Fruit fly (Drosophila melanogaster) whole organism, embryonic: ENCODE results near the gene cass.

Experiments used
- ATbp ChIP-seq: fragments of 200-800 bp; sonication (Bioruptor generic); optimal IDR thresholded peaks from 2 replicates; lab custom pipeline; 2017; ENCODE audit warnings: missing biosample characterization, mild to moderate bottlenecking, missing genetic modification characterization, missing genetic modification reagents
- Asciz ChIP-seq: fragments of 200-800 bp; sonication (Bioruptor generic); optimal IDR thresholded peaks from 2 replicates; lab custom pipeline; 2017; ENCODE audit warnings: missing biosample characterization, mild to moderate bottlenecking, missing genetic modification characterization, missing genetic modification reagents
- Awh ChIP-seq: fragments of 200-800 bp; sonication (Bioruptor generic); IDR thresholded peaks from 2 replicates; pipeline ENCODE4, ENCODE4 v1.3.6; 2022; ENCODE audit warnings: missing biosample characterization, missing genetic modification characterization
- Bteb2 ChIP-seq: fragments of 200-800 bp; sonication (Bioruptor generic); optimal IDR thresholded peaks from 2 replicates; lab custom pipeline; 2016; ENCODE audit warnings: missing biosample characterization, missing genetic modification characterization
- CG11696 ChIP-seq: fragments of 200-800 bp; sonication (Bioruptor generic); IDR thresholded peaks from 2 replicates; pipeline ENCODE4 v1.3.6; 2022; ENCODE audit warnings: missing biosample characterization, missing genetic modification characterization
- CG12744 ChIP-seq: fragments of 200-800 bp; sonication (Bioruptor generic); optimal IDR thresholded peaks from 2 replicates; lab custom pipeline; 2016; ENCODE audit warnings: missing biosample characterization, missing genetic modification characterization
- CG13624 ChIP-seq: fragments of 200-800 bp; sonication (Bioruptor generic); optimal IDR thresholded peaks from 2 replicates; lab custom pipeline; 2016; ENCODE audit warnings: missing biosample characterization, missing genetic modification characterization
- CG13894 ChIP-seq: fragments of 200-800 bp; sonication (Bioruptor generic); optimal IDR thresholded peaks from 3 replicates; lab custom pipeline; 2018; ENCODE audit warnings: missing biosample characterization, mild to moderate bottlenecking, missing genetic modification characterization, moderate library complexity
- CG17359 ChIP-seq: fragments of 200-800 bp; sonication (Bioruptor generic); optimal IDR thresholded peaks from 3 replicates; lab custom pipeline; 2018; ENCODE audit warnings: missing biosample characterization, mild to moderate bottlenecking, missing genetic modification characterization, moderate library complexity
- CG18262 ChIP-seq: fragments of 200-800 bp; optimal IDR thresholded peaks from 3 replicates; lab custom pipeline; 2019; ENCODE audit warnings: missing biosample characterization, mild to moderate bottlenecking, missing genetic modification characterization, moderate library complexity
- CG18619 ChIP-seq: fragments of 200-800 bp; sonication (Bioruptor generic); optimal IDR thresholded peaks from 3 replicates; lab custom pipeline; 2017; ENCODE audit warnings: missing biosample characterization, mild to moderate bottlenecking, missing genetic modification characterization
- CG2120 ChIP-seq: fragments of 200-800 bp; sonication (Bioruptor generic); optimal IDR thresholded peaks from 3 replicates; lab custom pipeline; 2016; ENCODE audit warnings: missing biosample characterization, missing genetic modification characterization
- CG32767 ChIP-seq: fragments of 200-800 bp; sonication (Bioruptor generic); IDR thresholded peaks from 2 replicates; pipeline ENCODE4 v1.3.6; 2022; ENCODE audit warnings: missing biosample characterization, missing genetic modification characterization
- CG33557 ChIP-seq: fragments of 200-800 bp; sonication (Bioruptor generic); optimal IDR thresholded peaks from 2 replicates; lab custom pipeline; 2019; ENCODE audit warnings: missing biosample characterization, mild to moderate bottlenecking, missing genetic modification characterization, moderate library complexity
- CG34422 ChIP-seq: fragments of 200-800 bp; sonication (Bioruptor generic); IDR thresholded peaks from 3 replicates; pipeline ENCODE4 v1.3.6; 2022; ENCODE audit warnings: missing biosample characterization, missing genetic modification characterization
- CG5245 ChIP-seq: fragments of 200-800 bp; sonication (Bioruptor generic); optimal IDR thresholded peaks from 3 replicates; lab custom pipeline; 2016; ENCODE audit warnings: missing biosample characterization, missing genetic modification characterization
- CG5953 ChIP-seq: fragments of 200-800 bp; sonication (Bioruptor generic); IDR thresholded peaks from 2 replicates; pipeline ENCODE4 v1.3.6; 2022; ENCODE audit warnings: missing biosample characterization, missing genetic modification characterization
- CG6175 ChIP-seq: fragments of 200-800 bp; sonication (Bioruptor generic); IDR thresholded peaks from 3 replicates; pipeline ENCODE4 v1.3.6; 2022; ENCODE audit warnings: missing biosample characterization, missing genetic modification characterization
- CG8478 ChIP-seq: fragments of >200 bp; optimal IDR thresholded peaks from 2 replicates; lab custom pipeline; 2018
- CG9727 ChIP-seq: fragments of 200-800 bp; sonication (Bioruptor generic); optimal IDR thresholded peaks from 3 replicates; lab custom pipeline; 2017; ENCODE audit warnings: missing biosample characterization, mild to moderate bottlenecking, missing genetic modification characterization
- Deaf1 ChIP-seq: fragments of 200-800 bp; optimal IDR thresholded peaks from 3 replicates; lab custom pipeline; 2019; ENCODE audit warnings: missing biosample characterization, mild to moderate bottlenecking, missing genetic modification characterization, moderate library complexity
- Dek ChIP-seq: fragments of 200-800 bp; sonication (Bioruptor generic); optimal IDR thresholded peaks from 3 replicates; lab custom pipeline; 2019; ENCODE audit warnings: missing biosample characterization, mild to moderate bottlenecking, missing genetic modification characterization, moderate library complexity
- Doc2 ChIP-seq: fragments of 200-800 bp; sonication (Bioruptor generic); IDR thresholded peaks from 2 replicates; pipeline ENCODE4 v1.3.6; 2022; ENCODE audit warnings: missing biosample characterization, missing genetic modification characterization
- E2f2 ChIP-seq: fragments of 200-800 bp; sonication (Bioruptor generic); IDR thresholded peaks from 2 replicates; pipeline ENCODE4 v1.3.6; 2022; ENCODE audit warnings: missing biosample characterization, missing genetic modification characterization
- Fer3 ChIP-seq: fragments of 200-800 bp; sonication (Bioruptor generic); optimal IDR thresholded peaks from 2 replicates; lab custom pipeline; 2018; ENCODE audit warnings: missing biosample characterization, mild to moderate bottlenecking, missing genetic modification characterization, moderate library complexity
- HHEX ChIP-seq: fragments of 200-800 bp; sonication (Bioruptor generic); optimal IDR thresholded peaks from 3 replicates; lab custom pipeline; 2017; ENCODE audit warnings: missing biosample characterization, mild to moderate bottlenecking, missing genetic modification characterization, missing genetic modification reagents
- HmgD ChIP-seq: fragments of 200-800 bp; sonication (Bioruptor generic); optimal IDR thresholded peaks from 3 replicates; lab custom pipeline; 2016; ENCODE audit warnings: missing biosample characterization, missing genetic modification characterization
- MTF-1 ChIP-seq: fragments of 200-800 bp; sonication (Bioruptor generic); optimal IDR thresholded peaks from 2 replicates; lab custom pipeline; 2018; ENCODE audit warnings: missing biosample characterization, mild to moderate bottlenecking, missing genetic modification characterization, borderline replicate concordance
- NK7.1 ChIP-seq: fragments of 200-800 bp; sonication (Bioruptor generic); optimal IDR thresholded peaks from 3 replicates; lab custom pipeline; 2016; ENCODE audit warnings: missing biosample characterization, missing genetic modification characterization
- Sry-β ChIP-seq: fragments of 200-800 bp; sonication (Bioruptor generic); optimal IDR thresholded peaks from 2 replicates; lab custom pipeline; 2018; ENCODE audit warnings: missing biosample characterization, mild to moderate bottlenecking, missing genetic modification characterization, moderate library complexity
- Stat92E ChIP-seq, 3 experiments: fragments of >200 bp in 2 of 3; fragments of 200-800 bp in 1 of 3; sonication (Bioruptor generic) in 1 of 3; optimal IDR thresholded peaks; 2 replicates each; lab custom pipeline; 2017 to 2019; ENCODE audit warnings: missing biosample characterization in 3 of 3, missing genetic modification characterization in 3 of 3, mild to moderate bottlenecking in 1 of 3, moderate library complexity in 1 of 3
- TFAM ChIP-seq: fragments of 200-800 bp; sonication (Bioruptor generic); optimal IDR thresholded peaks from 2 replicates; lab custom pipeline; 2017; ENCODE audit warnings: missing biosample characterization, missing genetic modification characterization, inconsistent platforms
- ase ChIP-seq: fragments of 200-800 bp; sonication (Bioruptor generic); IDR thresholded peaks from 3 replicates; pipeline ENCODE4 v1.3.6; 2022; ENCODE audit warnings: missing biosample characterization, missing genetic modification characterization
- az2 ChIP-seq: fragments of 200-800 bp; sonication (Bioruptor generic); optimal IDR thresholded peaks from 3 replicates; lab custom pipeline; 2016; ENCODE audit warnings: missing biosample characterization, missing genetic modification characterization
- chinmo ChIP-seq: fragments of 200-800 bp; sonication (Bioruptor generic); IDR thresholded peaks from 4 replicates; pipeline ENCODE4 v1.3.6; 2022; ENCODE audit warnings: missing biosample characterization, missing genetic modification characterization; ENCODE audit not compliant: partially characterized antibody
- gfzf ChIP-seq: fragments of 200-800 bp; sonication (Bioruptor generic); optimal IDR thresholded peaks from 2 replicates; lab custom pipeline; 2016; ENCODE audit warnings: missing biosample characterization, mild to moderate bottlenecking, missing genetic modification characterization, moderate library complexity
- gt ChIP-seq: fragments of 200-800 bp; sonication (Bioruptor generic); IDR thresholded peaks from 2 replicates; pipeline ENCODE4 v1.3.6; 2022; ENCODE audit warnings: missing biosample characterization, missing genetic modification characterization
- lbe ChIP-seq: fragments of 200-800 bp; sonication (Bioruptor generic); optimal IDR thresholded peaks from 2 replicates; lab custom pipeline; 2016; ENCODE audit warnings: missing biosample characterization, mild to moderate bottlenecking, missing genetic modification characterization
- mam ChIP-seq: fragments of 200-800 bp; sonication (Bioruptor generic); optimal IDR thresholded peaks from 3 replicates; lab custom pipeline; 2016; ENCODE audit warnings: missing biosample characterization, missing genetic modification characterization
- odd ChIP-seq: fragments of 200-800 bp; sonication (Bioruptor generic); optimal IDR thresholded peaks from 2 replicates; lab custom pipeline; 2017; ENCODE audit warnings: missing biosample characterization, mild to moderate bottlenecking, missing genetic modification characterization
- peb ChIP-seq: fragments of 200-800 bp; sonication (Bioruptor generic); IDR thresholded peaks from 2 replicates; pipeline ENCODE4 v1.3.6; 2022; ENCODE audit warnings: missing biosample characterization, missing genetic modification characterization
- schlank ChIP-seq: fragments of 200-800 bp; sonication (Bioruptor generic); optimal IDR thresholded peaks from 2 replicates; lab custom pipeline; 2018; ENCODE audit warnings: missing biosample characterization, mild to moderate bottlenecking, missing genetic modification characterization
- sd ChIP-seq: fragments of 200-800 bp; sonication (Bioruptor generic); optimal IDR thresholded peaks from 3 replicates; lab custom pipeline; 2018; ENCODE audit warnings: missing biosample characterization, mild to moderate bottlenecking, missing genetic modification characterization, moderate library complexity
- shn ChIP-seq: fragments of 200-800 bp; sonication (Bioruptor generic); optimal IDR thresholded peaks from 3 replicates; lab custom pipeline; 2016; ENCODE audit warnings: missing biosample characterization, missing genetic modification characterization
- tll ChIP-seq, 2 experiments: fragments of 200-800 bp in 1 of 2; fragments of >200 bp in 1 of 2; sonication (Bioruptor generic) in 1 of 2; optimal IDR thresholded peaks; 2 replicates each; lab custom pipeline; 2017 to 2019; ENCODE audit warnings: missing biosample characterization in 2 of 2, missing genetic modification characterization in 2 of 2, mild to moderate bottlenecking in 1 of 2, moderate library complexity in 1 of 2
- tx ChIP-seq: fragments of 200-800 bp; sonication (Bioruptor generic); optimal IDR thresholded peaks from 2 replicates; lab custom pipeline; 2016; ENCODE audit warnings: missing biosample characterization, missing genetic modification characterization
- unpg ChIP-seq: fragments of 200-800 bp; sonication (Bioruptor generic); optimal IDR thresholded peaks from 3 replicates; lab custom pipeline; 2018; ENCODE audit warnings: missing biosample characterization, mild to moderate bottlenecking, missing genetic modification characterization, moderate library complexity
- zen2 ChIP-seq: fragments of 200-800 bp; sonication (Bioruptor generic); IDR thresholded peaks from 3 replicates; pipeline ENCODE4 v1.3.6; 2022; ENCODE audit warnings: missing biosample characterization, missing genetic modification characterization; ENCODE audit not compliant: partially characterized antibody

cass gene

DNA sequence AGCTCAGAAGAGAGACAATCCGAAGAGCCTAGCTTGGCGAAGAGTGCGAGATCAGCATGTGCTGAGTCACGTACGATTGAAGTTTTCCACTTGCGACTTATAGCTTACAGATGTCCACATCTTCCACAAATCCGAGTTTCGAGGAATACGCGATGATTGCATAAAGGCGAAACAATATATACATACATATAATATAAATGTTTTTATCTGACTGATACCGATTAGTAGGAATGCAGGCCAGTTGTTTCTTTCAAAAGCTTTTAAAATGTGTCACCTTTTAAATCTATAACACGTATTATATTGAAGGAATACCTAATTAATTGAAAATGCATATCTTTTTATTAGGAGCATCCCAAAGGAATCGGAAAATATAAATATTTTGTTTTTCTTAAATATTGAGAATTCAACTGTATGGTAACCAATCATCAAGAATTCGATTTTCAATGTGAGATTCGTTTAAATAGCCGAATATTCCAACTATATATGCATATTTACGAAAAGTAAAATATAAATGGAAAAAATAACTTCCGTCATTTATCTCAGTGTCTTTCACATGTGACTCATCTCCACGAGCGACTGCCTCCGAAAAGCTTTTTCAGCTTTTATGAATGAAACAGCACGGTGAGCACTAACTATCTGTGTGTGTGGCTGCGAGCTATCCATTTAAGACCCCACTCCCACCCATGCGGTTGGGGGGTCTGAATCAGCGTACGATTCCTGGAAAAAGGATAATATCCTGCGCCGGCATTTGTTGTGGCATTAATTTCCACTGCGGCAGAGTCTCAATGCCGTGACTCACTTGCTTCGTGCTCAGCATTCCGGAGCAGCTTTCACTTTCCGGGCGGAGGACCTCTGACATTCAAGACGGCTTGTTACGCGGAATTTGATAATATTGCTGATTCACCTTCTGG is 26.9 kb downstream of the cass start (continued):
- 0 out of 3 replicates have a peak, but pooled peaks have one; percentile 48 for TF ChIP-seq CG6175
- 0 out of 2 replicates have a peak, but pooled peaks have one; percentile 46 for TF ChIP-seq CG5953 (GFP tag; lab: Robert Waterston, UW)
- peak; percentile 62 for TF ChIP-seq CG17359
- TF ChIP-seq CG13894 (tag; lab: Kevin White, UChicago): peak; percentile 69
- peak; percentile 26 for TF ChIP-seq NK7.1 (GFP tag; lab: Kevin White, UChicago)
- TF ChIP-seq Deaf1: peak; percentile 46
- TF ChIP-seq az2 (GFP tag; lab: Kevin White, UChicago): peak; percentile 44
- TF ChIP-seq gt (GFP tag; lab: Robert Waterston, UW): no peak
- peak; percentile 76 for TF ChIP-seq unpg
- peak; percentile 68 for TF ChIP-seq CG18619 (GFP tag; lab: Kevin White, UChicago)
- TF ChIP-seq tll (GFP tag; optimal IDR thresholded peaks at IDR 0.05; lab: Kevin White, UChicago): no peak
- TF ChIP-seq ase (GFP tag; lab: Robert Waterston, UW): no peak
- no peak for TF ChIP-seq Doc2 (GFP tag; lab: Robert Waterston, UW)
- no peak for TF ChIP-seq tx (GFP tag; lab: Kevin White, UChicago)
- peak; percentile 60 for TF ChIP-seq lbe (GFP tag; lab: Kevin White, UChicago)
- TF ChIP-seq HmgD (GFP tag; lab: Kevin White, UChicago): no peak
- TF ChIP-seq chinmo: no peak
- peak; percentile 41; the same call in 1 of the 2 replicates for TF ChIP-seq E2f2 (GFP tag; lab: Robert Waterston, UW)
- TF ChIP-seq peb: no peak
- peak; percentile 26 for TF ChIP-seq HHEX (GFP tag; lab: Kevin White, UChicago)
- TF ChIP-seq CG11696 (GFP tag; lab: Robert Waterston, UW): 0 out of 2 replicates have a peak, but pooled peaks have one; percentile 36
- peak; percentile 33 for TF ChIP-seq mam (GFP tag; lab: Kevin White, UChicago)
- peak; percentile 21 for TF ChIP-seq schlank (tag; lab: Kevin White, UChicago)
- no peak for TF ChIP-seq gfzf (GFP tag; lab: Kevin White, UChicago)
- peak; percentile 56 for TF ChIP-seq CG9727
- TF ChIP-seq shn (GFP tag; lab: Kevin White, UChicago): peak; percentile 36
- TF ChIP-seq TFAM (GFP tag; lab: Kevin White, UChicago): no peak
- TF ChIP-seq Dek: peak; percentile 69
- TF ChIP-seq ATbp (GFP tag; lab: Kevin White, UChicago): peak; percentile 41
- TF ChIP-seq Fer3: peak; percentile 66
- no peak for TF ChIP-seq MTF-1 (GFP tag; lab: Kevin White, UChicago)
- TF ChIP-seq CG12744 (GFP tag; lab: Kevin White, UChicago): no peak
- TF ChIP-seq CG13624 (GFP tag; lab: Kevin White, UChicago): peak; percentile 11
- TF ChIP-seq zen2 (GFP tag; lab: Robert Waterston, UW): no peak
- TF ChIP-seq CG34422 (GFP tag; lab: Robert Waterston, UW): 0 out of 3 replicates have a peak, but pooled peaks have one; percentile 38
- no peak for TF ChIP-seq Stat92E (GFP tag; optimal IDR thresholded peaks at IDR 0.05; lab: Kevin White, UChicago)
- TF ChIP-seq CG5245: no peak
- peak; percentile 70 for TF ChIP-seq CG18262 (tag; lab: Kevin White, UChicago)
- TF ChIP-seq CG2120: peak; percentile 80
- TF ChIP-seq CG32767 (GFP tag; lab: Robert Waterston, UW): no peak
- TF ChIP-seq Awh (GFP tag; lab: Robert Waterston, UW): no peak
- TF ChIP-seq sd (tag; lab: Kevin White, UChicago): peak; percentile 53
- TF ChIP-seq Sry-β (GFP tag; lab: Kevin White, UChicago): no peak
- TF ChIP-seq CG8478: no peak
- TF ChIP-seq odd (GFP tag; lab: Kevin White, UChicago): peak; percentile 38
- peak; percentile 56 for TF ChIP-seq Bteb2 (GFP tag; lab: Kevin White, UChicago)
- TF ChIP-seq CG33557: no peak
- TF ChIP-seq Asciz (GFP tag; lab: Kevin White, UChicago): peak; percentile 60
